Worm (Caenorhabditis elegans) whole organism, L4 larva: Measurements from ENCODE around the gene C53C11.1.

Experiments used
- F37D6.2 ChIP-seq: sonication (generic microtip); optimal IDR thresholded peaks from 2 replicates; lab custom pipeline; 2016; ENCODE audit warnings: mild to moderate bottlenecking, missing genetic modification characterization, missing compliant biosample characterization
- F44E2.7 ChIP-seq: fragments of 200-800 bp; sonication (Bioruptor generic); IDR thresholded peaks from 2 replicates; pipeline ENCODE4 v2.1.2; 2022; ENCODE audit warnings: missing genetic modification characterization, missing compliant biosample characterization
- F49E8.2 ChIP-seq: sonication (generic microtip); optimal IDR thresholded peaks from 2 replicates; lab custom pipeline; 2016; ENCODE audit warnings: missing compliant biosample characterization, mild to moderate bottlenecking, missing genetic modification characterization, borderline replicate concordance
- R02D3.7 ChIP-seq: fragments of 150-350 bp; sonication (generic microtip); optimal IDR thresholded peaks from 3 replicates; lab custom pipeline; 2014; ENCODE audit warnings: missing biosample characterization, missing genetic modification characterization
- T20F7.1 ChIP-seq: fragments of 200-800 bp; sonication (Bioruptor generic); optimal IDR thresholded peaks from 2 replicates; lab custom pipeline; 2018; ENCODE audit warnings: mild to moderate bottlenecking, missing genetic modification characterization, missing compliant biosample characterization
- Y105C5A.15 ChIP-seq: fragments of 200-800 bp; sonication (Bioruptor generic); IDR thresholded peaks from 2 replicates; pipeline ENCODE4 v1.3.6; 2022; ENCODE audit warnings: missing genetic modification characterization, missing compliant biosample characterization
- aha-1 ChIP-seq: fragments of 150-350 bp; peaks from one replicate; lab custom pipeline; 2014; ENCODE audit warnings: missing biosample characterization, missing genetic modification characterization
- arid-1 ChIP-seq: fragments of 200-800 bp; sonication (Bioruptor generic); conservative IDR thresholded peaks from 2 replicates; pipeline ENCODE4 v1.3.6; 2022; ENCODE audit warnings: missing genetic modification reagents, missing genetic modification characterization, missing compliant biosample characterization
- ceh-82 ChIP-seq: sonication (generic microtip); optimal IDR thresholded peaks from 2 replicates; lab custom pipeline; 2017; ENCODE audit warnings: missing biosample characterization, missing genetic modification characterization
- cey-2 ChIP-seq: sonication (generic microtip); optimal IDR thresholded peaks from 3 replicates; lab custom pipeline; 2017; ENCODE audit warnings: missing genetic modification characterization, mild to moderate bottlenecking, missing compliant biosample characterization, antibody characterized with exemption, borderline replicate concordance; ENCODE audit not compliant: insufficient read depth
- daf-19 ChIP-seq: fragments of 200-800 bp; sonication (Bioruptor generic); conservative IDR thresholded peaks from 2 replicates; pipeline ENCODE4 v1.3.6; 2022; ENCODE audit warnings: missing genetic modification characterization, missing compliant biosample characterization
- dmd-6 ChIP-seq: fragments of 200-800 bp; sonication (Bioruptor generic); IDR thresholded peaks from 2 replicates; pipeline ENCODE4 v1.3.6; 2022; ENCODE audit warnings: missing genetic modification reagents, missing genetic modification characterization, missing compliant biosample characterization
- duxl-1 ChIP-seq: sonication (generic microtip); optimal IDR thresholded peaks from 2 replicates; lab custom pipeline; 2016; ENCODE audit warnings: mild to moderate bottlenecking, missing genetic modification characterization, moderate library complexity, missing compliant biosample characterization; ENCODE audit not compliant: poor library complexity
- dve-1 ChIP-seq: sonication (generic microtip); optimal IDR thresholded peaks from 2 replicates; lab custom pipeline; 2017; ENCODE audit warnings: antibody characterized with exemption, mild to moderate bottlenecking, missing genetic modification characterization, missing compliant biosample characterization; ENCODE audit not compliant: insufficient read depth
- egl-43 ChIP-seq: fragments of 200-800 bp; sonication (Bioruptor generic); IDR thresholded peaks from 2 replicates; pipeline ENCODE4 v1.3.6; 2022; ENCODE audit warnings: missing genetic modification reagents, missing genetic modification characterization, missing compliant biosample characterization
- gei-8 ChIP-seq: fragments of 200-800 bp; sonication (Bioruptor generic); optimal IDR thresholded peaks from 2 replicates; lab custom pipeline; 2018; ENCODE audit warnings: mild to moderate bottlenecking, missing genetic modification characterization, missing compliant biosample characterization
- hif-1 ChIP-seq, 2 experiments: sonication (generic microtip); optimal IDR thresholded peaks; 2 replicates each; lab custom pipeline; 2016 to 2017; ENCODE audit warnings: missing compliant biosample characterization in 2 of 2, missing genetic modification characterization in 2 of 2, missing genetic modification reagents in 2 of 2, missing genotype in 2 of 2, mild to moderate bottlenecking in 1 of 2
- hlh-11 ChIP-seq: fragments of 200-800 bp; sonication (Bioruptor generic); optimal IDR thresholded peaks from 2 replicates; lab custom pipeline; 2018; ENCODE audit warnings: mild to moderate bottlenecking, missing genetic modification characterization, missing compliant biosample characterization
- hlh-30 ChIP-seq: sonication (generic microtip); optimal IDR thresholded peaks from 2 replicates; lab custom pipeline; 2017; ENCODE audit warnings: antibody characterized with exemption, mild to moderate bottlenecking, missing genetic modification characterization, missing compliant biosample characterization; ENCODE audit not compliant: insufficient read depth
- hmg-1.1 ChIP-seq: fragments of 200-800 bp; sonication (Bioruptor generic); IDR thresholded peaks from 2 replicates; pipeline ENCODE4 v1.3.6; 2022; ENCODE audit warnings: missing genetic modification reagents, missing genetic modification characterization, missing compliant biosample characterization
- jun-1 ChIP-seq: fragments of 150-350 bp; optimal IDR thresholded peaks from 2 replicates; lab custom pipeline; 2014; ENCODE audit warnings: missing biosample characterization, missing genetic modification reagents, missing genetic modification characterization
- madf-5 ChIP-seq, 2 experiments: fragments of 200-800 bp; sonication (Bioruptor generic); IDR thresholded peaks; 2 replicates each; pipeline ENCODE4 v1.3.6; 2022; ENCODE audit warnings: missing compliant biosample characterization in 2 of 2, missing genetic modification characterization in 2 of 2
- madf-9 ChIP-seq: fragments of 200-800 bp; sonication (Bioruptor generic); conservative IDR thresholded peaks from 2 replicates; pipeline ENCODE4 v1.3.6; 2022; ENCODE audit warnings: missing genetic modification reagents, missing genetic modification characterization, missing compliant biosample characterization
- mdl-1 ChIP-seq, 2 experiments: fragments of 150-350 bp in 1 of 2; sonication (generic microtip) in 1 of 2; optimal IDR thresholded peaks; 2 replicates each; lab custom pipeline; 2014 to 2017; ENCODE audit warnings: missing biosample characterization in 2 of 2, missing genetic modification characterization in 2 of 2
- mep-1 ChIP-seq: fragments of 150-350 bp; sonication (generic microtip); optimal IDR thresholded peaks from 3 replicates; lab custom pipeline; 2014; ENCODE audit warnings: missing biosample characterization, missing genetic modification characterization
- mes-2 ChIP-seq: sonication (generic microtip); optimal IDR thresholded peaks from 2 replicates; lab custom pipeline; 2016; ENCODE audit warnings: missing genotype, mild to moderate bottlenecking, missing genetic modification characterization, missing compliant biosample characterization; ENCODE audit not compliant: poor library complexity, severe bottlenecking
- mxl-3 ChIP-seq: fragments of 200-800 bp; sonication (Bioruptor generic); optimal IDR thresholded peaks from 2 replicates; lab custom pipeline; 2018; ENCODE audit warnings: mild to moderate bottlenecking, missing genetic modification characterization, missing compliant biosample characterization
- nhr-10 ChIP-seq: fragments of 150-350 bp; optimal IDR thresholded peaks from 2 replicates; lab custom pipeline; 2014; ENCODE audit warnings: missing biosample characterization, missing genetic modification characterization
- nhr-28 ChIP-seq: fragments of 150-350 bp; optimal IDR thresholded peaks from 2 replicates; lab custom pipeline; 2014; ENCODE audit warnings: missing biosample characterization, missing genetic modification characterization
- nhr-6 ChIP-seq: fragments of 150-350 bp; optimal IDR thresholded peaks from 2 replicates; lab custom pipeline; 2014; ENCODE audit warnings: missing biosample characterization, missing genetic modification characterization
- nhr-76 ChIP-seq: fragments of 150-350 bp; optimal IDR thresholded peaks from 2 replicates; lab custom pipeline; 2014; ENCODE audit warnings: missing biosample characterization, missing genetic modification characterization
- php-3 ChIP-seq: fragments of 200-800 bp; sonication (Bioruptor generic); IDR thresholded peaks from 2 replicates; pipeline ENCODE4 v1.3.6; 2022; ENCODE audit warnings: missing genetic modification reagents, missing genetic modification characterization, missing compliant biosample characterization
- pqm-1 ChIP-seq: sonication (generic microtip); optimal IDR thresholded peaks from 2 replicates; lab custom pipeline; 2017; ENCODE audit warnings: missing biosample characterization, missing genetic modification characterization
- snpc-1.2 ChIP-seq: fragments of 200-800 bp; sonication (Bioruptor generic); IDR thresholded peaks from 2 replicates; pipeline ENCODE4 v1.3.6; 2022; ENCODE audit warnings: missing genetic modification reagents, missing genetic modification characterization, missing compliant biosample characterization
- snpc-4 ChIP-seq: fragments of 150-350 bp; optimal IDR thresholded peaks from 2 replicates; lab custom pipeline; 2014; ENCODE audit warnings: missing biosample characterization, missing genetic modification characterization
- spr-3 ChIP-seq: fragments of 200-800 bp; sonication (Bioruptor generic); optimal IDR thresholded peaks from 2 replicates; lab custom pipeline; 2018; ENCODE audit warnings: mild to moderate bottlenecking, missing genetic modification characterization, missing compliant biosample characterization
- tag-97 ChIP-seq: fragments of 200-800 bp; sonication (Bioruptor generic); IDR thresholded peaks from 2 replicates; pipeline ENCODE4 v1.3.6; 2022; ENCODE audit warnings: missing genetic modification characterization, missing compliant biosample characterization
- tra-1 ChIP-seq: fragments of 200-800 bp; sonication (Bioruptor generic); IDR thresholded peaks from 2 replicates; pipeline ENCODE4 v1.3.6; 2022; ENCODE audit warnings: missing genetic modification reagents, missing genetic modification characterization, missing compliant biosample characterization
- unc-62 ChIP-seq, 3 experiments: fragments of 150-350 bp in 1 of 3; sonication (generic microtip); optimal IDR thresholded peaks in 2 of 3; peaks in 1 of 3; 1 replicate in 1 of 3; 2 replicates in 2 of 3; lab custom pipeline; 2014 to 2017; ENCODE audit warnings: missing biosample characterization in 3 of 3, missing genetic modification characterization in 3 of 3, missing genetic modification reagents in 3 of 3, missing genotype in 1 of 3

The C53C11.1 gene

ce11 chrX:17363491-17363890 lies 22.9 kb downstream of the C53C11.1 start:
- TF ChIP-seq hif-1 (tag; optimal IDR thresholded peaks at IDR 0.05; lab: Kevin White, UChicago) (no peak), aha-1 (tag; lab: Kevin White, UChicago) (peak; percentile 53), mes-2 (tag; lab: Kevin White, UChicago) (no peak), madf-5 (GFP tag; IDR thresholded peaks at IDR 0.05; lab: Robert Waterston, UW) (0 out of 4 replicates have a peak, but pooled peaks of 1 of the 2 experiments have one; percentile 54), cey-2 (tag; lab: Kevin White, UChicago) (no peak)
- TF ChIP-seq, all 104 proteins: peak for 2

ce11 chrX:17368542-17368941 lies 28.0 kb downstream of the C53C11.1 start, which contains the start of gene mfsd-10:
Gene mfsd-10 (minus strand): TSS chrX:17368642.
- TF ChIP-seq duxl-1 (tag; lab: Kevin White, UChicago) (no peak), mxl-3 (GFP tag; lab: Kevin White, UChicago) (no peak), nhr-10 (tag; lab: Kevin White, UChicago) (no peak), madf-9 (GFP tag; lab: Robert Waterston, UW) (no peak), Y105C5A.15 (GFP tag; lab: Robert Waterston, UW) (no peak), egl-43 (GFP tag; lab: Robert Waterston, UW) (no peak)

ce11 chrX:17369514-17369913 lies 28.9 kb downstream of the C53C11.1 start:
- TF ChIP-seq R02D3.7 (tag; lab: Kevin White, UChicago), result no peak
- TF ChIP-seq jun-1 (tag; lab: Kevin White, UChicago), result no peak
- TF ChIP-seq arid-1 (GFP tag; lab: Robert Waterston, UW), result no peak
- no peak for TF ChIP-seq hlh-30 (tag; lab: Kevin White, UChicago)
- peak; percentile 23 for TF ChIP-seq hlh-11 (tag; lab: Kevin White, UChicago)
- TF ChIP-seq mdl-1 (tag; optimal IDR thresholded peaks at IDR 0.05; lab: Kevin White, UChicago), result peak in 1 of 2 experiments; percentile 13
- TF ChIP-seq unc-62 (GFP tag; optimal IDR thresholded peaks at IDR 0.05 in 1 of 2; lab: Kevin White, UChicago), result peak in 1 of 2 experiments; percentile 84
- no peak for TF ChIP-seq unc-62 (tag; optimal IDR thresholded peaks at IDR 0.05; lab: Kevin White, UChicago)
- TF ChIP-seq ceh-82 (tag; lab: Kevin White, UChicago), result no peak
- no peak for TF ChIP-seq T20F7.1 (GFP tag; lab: Kevin White, UChicago)
- 0 out of 2 replicates have a peak, but pooled peaks have one; percentile 17 for TF ChIP-seq hmg-1.1 (GFP tag; lab: Robert Waterston, UW)
- peak; percentile 28 for TF ChIP-seq mep-1 (tag; lab: Kevin White, UChicago)

DNA sequence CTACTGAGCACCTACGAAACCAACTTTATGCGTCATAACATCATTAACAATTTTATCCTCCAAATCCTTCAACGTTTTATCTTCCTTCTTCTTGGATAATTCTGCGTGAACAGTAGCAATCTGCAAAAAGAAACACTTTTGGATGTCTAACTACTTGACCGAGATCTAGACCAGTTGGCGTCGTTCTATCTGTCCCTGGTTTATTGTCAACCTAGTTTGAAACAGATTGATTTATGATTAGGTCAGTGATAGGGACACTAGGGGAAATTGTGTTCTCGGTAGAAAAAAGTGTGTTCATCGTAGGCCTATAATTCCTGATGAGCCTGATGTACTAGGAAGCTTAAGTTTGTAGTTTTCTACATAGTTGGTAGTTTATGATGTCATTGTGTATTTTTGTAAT lies 33.4 kb downstream of the C53C11.1 start:
- TF ChIP-seq gei-8 (no peak), php-3 (GFP tag; lab: Robert Waterston, UW) (no peak), unc-62 (GFP tag; optimal IDR thresholded peaks at IDR 0.05 in 1 of 2; lab: Kevin White, UChicago) (peak in 1 of 2 experiments; percentile 98), unc-62 (tag; optimal IDR thresholded peaks at IDR 0.05; lab: Kevin White, UChicago) (no peak), dmd-6 (GFP tag; lab: Robert Waterston, UW) (no peak), nhr-28 (tag; lab: Kevin White, UChicago) (peak; percentile 25), madf-5 (GFP tag; IDR thresholded peaks at IDR 0.05; lab: Robert Waterston, UW) (no peak)

DNA sequence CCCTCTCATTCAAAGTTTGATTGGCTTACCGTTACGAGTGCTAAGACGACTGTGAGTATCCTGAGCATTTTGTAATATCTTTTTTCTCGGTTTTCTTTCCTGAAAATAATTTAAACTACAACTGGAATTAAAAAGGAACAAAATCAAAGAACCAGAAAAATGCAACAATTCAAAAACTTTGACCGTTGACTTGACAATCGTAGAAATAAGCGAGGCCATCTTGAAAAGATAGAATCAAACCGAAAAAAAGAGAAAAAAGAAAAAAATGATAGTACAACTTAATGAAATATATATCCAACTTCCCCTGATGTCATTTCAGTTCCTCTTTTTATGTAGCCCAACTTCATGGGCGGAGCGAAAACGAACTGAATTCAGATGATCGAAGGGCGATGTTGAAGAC lies 34.0 kb downstream of the C53C11.1 start, which contains the start of gene F10D7.3:
TSS of gene F10D7.3 (minus strand) at position 101 of the 400 bp plus-strand sequence.
- no peak for TF ChIP-seq tag-97 (GFP tag; lab: Robert Waterston, UW)
- TF ChIP-seq F49E8.2 (tag; lab: Kevin White, UChicago), result no peak

DNA sequence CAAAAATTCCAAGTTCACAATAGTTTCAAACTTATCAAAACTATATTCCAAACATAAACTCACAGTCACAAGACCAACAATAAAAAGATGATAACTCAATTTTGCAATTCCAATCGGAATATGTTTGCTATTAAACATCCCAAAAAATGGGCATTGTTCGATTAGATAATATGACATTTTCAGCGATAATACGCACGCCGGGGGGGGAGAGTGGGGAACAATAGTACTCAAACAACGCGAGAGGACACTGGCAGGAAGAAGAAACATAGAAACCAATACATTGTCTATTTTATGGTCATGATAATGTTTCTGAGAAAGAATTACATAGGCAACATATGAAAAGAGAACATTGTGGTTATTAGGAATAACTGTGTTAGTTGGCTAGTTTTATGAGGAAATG lies 35.3 kb downstream of the C53C11.1 start:
- peak in 1 of 2 experiments; percentile 75 for TF ChIP-seq unc-62 (GFP tag; optimal IDR thresholded peaks at IDR 0.05 in 1 of 2; lab: Kevin White, UChicago)
- TF ChIP-seq unc-62 (tag; optimal IDR thresholded peaks at IDR 0.05; lab: Kevin White, UChicago), result no peak
- no peak for TF ChIP-seq daf-19 (GFP tag; lab: Robert Waterston, UW)
- no peak for TF ChIP-seq spr-3 (GFP tag; lab: Kevin White, UChicago)
- no peak for TF ChIP-seq nhr-76 (tag; lab: Kevin White, UChicago)
- TF ChIP-seq snpc-4, result no peak
- TF ChIP-seq F37D6.2 (tag; lab: Kevin White, UChicago), result no peak
- peak; percentile 41 for TF ChIP-seq hlh-11 (tag; lab: Kevin White, UChicago)
- TF ChIP-seq hlh-30 (tag; lab: Kevin White, UChicago), result peak; percentile 13
- TF ChIP-seq snpc-1.2 (GFP tag; lab: Robert Waterston, UW), result no peak
- TF ChIP-seq F44E2.7, result no peak
- TF ChIP-seq tra-1 (GFP tag; lab: Robert Waterston, UW), result 0 out of 2 replicates have a peak, but pooled peaks have one; percentile 11
- TF ChIP-seq dve-1 (tag; lab: Kevin White, UChicago), result peak; percentile 70
- peak; percentile 38 for TF ChIP-seq nhr-6 (tag; lab: Kevin White, UChicago)
- peak; percentile 38 for TF ChIP-seq pqm-1 (tag; lab: Kevin White, UChicago)
